Fruit fly (Drosophila melanogaster): ENCODE results near the gene CycE.
"Not testable (repeated sequence)": the region's sequence is repeated elsewhere in the genome, so short reads cannot be mapped to it uniquely, and the experiment has no call there.

CycE gene

dm6 chr2L:15750523-15751258, 2.7 kb upstream of the CycE start, which contains the start of gene ND-B17:
Gene ND-B17, minus strand, starts transcription at chr2L:15751078.
- TF ChIP-seq noc (tag; optimal IDR thresholded peaks at IDR 0.05): no peak

dm6 chr2L:15749313-15749712, 1.4 kb upstream of the CycE start:
- no peak for TF ChIP-seq noc (tag; optimal IDR thresholded peaks at IDR 0.05)

dm6 chr2L:15748261-15748553, 257 bp upstream of the CycE start:
- no peak for TF ChIP-seq noc (tag; optimal IDR thresholded peaks at IDR 0.05)

DNA sequence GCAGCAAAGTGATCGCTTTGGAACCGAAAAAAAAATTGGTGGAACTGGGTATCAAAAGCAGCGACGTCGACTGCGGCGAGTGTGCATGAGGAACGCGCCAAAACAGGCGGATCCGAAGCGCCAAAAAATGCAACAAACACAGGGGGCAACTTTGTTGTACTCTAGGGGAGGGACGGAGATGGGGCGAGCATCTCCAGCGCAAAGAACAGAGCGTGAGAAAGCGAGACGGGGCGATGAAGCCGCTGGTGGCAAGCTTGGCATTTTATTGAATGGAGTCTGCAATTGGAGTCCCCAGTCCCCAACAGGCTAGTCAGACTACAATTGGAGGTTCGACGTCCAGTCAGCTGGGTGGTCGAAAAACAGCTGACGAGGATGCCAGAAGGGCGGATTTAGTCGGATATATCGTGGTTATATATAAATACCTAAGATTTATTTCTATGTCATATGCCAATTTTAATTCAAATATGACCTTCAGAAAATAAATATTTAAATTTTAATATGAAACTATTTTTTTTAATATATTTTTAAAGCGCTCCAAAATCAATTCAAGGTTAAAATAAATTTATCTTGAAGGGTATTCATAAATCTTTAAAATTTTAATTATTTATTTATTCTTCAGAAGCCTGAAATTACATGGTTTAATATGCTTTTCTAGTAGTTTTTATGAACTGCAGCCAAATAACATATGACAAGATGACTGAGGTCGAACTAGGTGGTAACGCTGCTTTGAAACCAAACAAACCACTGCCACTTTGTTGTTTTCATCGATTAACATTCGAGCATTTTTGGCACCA, 1.2 kb downstream of the CycE start:
- TF ChIP-seq noc (tag; optimal IDR thresholded peaks at IDR 0.05): peak; percentile 93

DNA sequence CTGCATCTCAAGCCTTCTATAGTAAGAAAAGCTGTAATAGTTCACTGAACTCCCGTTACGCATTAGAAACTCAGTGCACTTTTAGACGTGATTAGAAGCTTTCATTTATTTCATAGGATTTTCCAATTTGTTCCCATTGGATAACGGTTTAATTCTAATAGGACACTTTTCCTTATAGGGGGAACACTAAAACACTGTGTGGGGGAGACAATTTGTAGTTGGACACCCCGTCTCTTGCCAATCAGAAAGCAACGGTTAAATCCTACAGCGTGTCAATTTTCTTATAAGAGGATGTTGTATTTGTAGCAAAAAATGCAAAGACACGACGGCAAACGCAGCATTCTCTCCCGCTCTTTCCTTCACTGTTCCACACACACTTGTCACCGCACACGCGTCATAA, 2.0 kb downstream of the CycE start:
- no peak for TF ChIP-seq noc (tag; optimal IDR thresholded peaks at IDR 0.05)

dm6 chr2L:15745036-15745854, 2.7 kb downstream of the CycE start:
- TF ChIP-seq noc (tag; optimal IDR thresholded peaks at IDR 0.05): no peak

dm6 chr2L:15743578-15743977, 4.4 kb downstream of the CycE start:
- no peak for TF ChIP-seq noc (tag; optimal IDR thresholded peaks at IDR 0.05)

dm6 chr2L:15742976-15743375, 5.0 kb downstream of the CycE start:
- TF ChIP-seq noc (tag; optimal IDR thresholded peaks at IDR 0.05): no peak

dm6 chr2L:15741418-15741817, 6.5 kb downstream of the CycE start:
- TF ChIP-seq noc (tag; optimal IDR thresholded peaks at IDR 0.05): no peak

dm6 chr2L:15740918-15741317, 7.0 kb downstream of the CycE start:
- TF ChIP-seq noc (tag; optimal IDR thresholded peaks at IDR 0.05): no peak

dm6 chr2L:15735918-15736317, 12.0 kb downstream of the CycE start:
- TF ChIP-seq noc (tag; optimal IDR thresholded peaks at IDR 0.05): no peak

dm6 chr2L:15731687-15732086, 16.3 kb downstream of the CycE start:
- TF ChIP-seq noc (tag; optimal IDR thresholded peaks at IDR 0.05): no peak

dm6 chr2L:15718172-15718571, 29.8 kb downstream of the CycE start, which contains the start of gene stol:
Gene stol, minus strand, starts transcription at chr2L:15718272.
- TF ChIP-seq noc (tag; optimal IDR thresholded peaks at IDR 0.05): not testable (repeated sequence)

DNA sequence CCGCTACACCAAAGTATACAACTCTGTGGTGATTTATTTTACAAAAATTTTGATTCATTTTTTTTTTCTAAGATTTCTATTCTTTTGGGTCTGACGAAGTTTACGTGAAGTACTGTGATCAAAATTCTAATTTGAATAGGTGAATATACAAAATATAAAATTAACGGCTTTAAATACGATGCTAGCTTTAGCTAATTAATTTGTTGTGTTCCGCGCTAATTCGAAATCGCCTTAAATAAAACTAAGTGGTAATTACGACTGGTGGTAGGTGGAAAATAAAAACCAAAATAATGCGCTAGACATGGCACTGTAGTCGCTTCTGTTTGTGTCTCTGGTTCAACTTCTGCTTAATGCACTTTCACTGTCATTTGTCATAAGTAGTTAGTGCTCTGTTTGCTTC, 37.0 kb downstream of the CycE start, which contains the start of gene CG43924:
Gene CG43924, minus strand, starts transcription at position 101 of the 400 bp plus-strand sequence.
- not testable (repeated sequence) for TF ChIP-seq noc (tag; optimal IDR thresholded peaks at IDR 0.05)

DNA sequence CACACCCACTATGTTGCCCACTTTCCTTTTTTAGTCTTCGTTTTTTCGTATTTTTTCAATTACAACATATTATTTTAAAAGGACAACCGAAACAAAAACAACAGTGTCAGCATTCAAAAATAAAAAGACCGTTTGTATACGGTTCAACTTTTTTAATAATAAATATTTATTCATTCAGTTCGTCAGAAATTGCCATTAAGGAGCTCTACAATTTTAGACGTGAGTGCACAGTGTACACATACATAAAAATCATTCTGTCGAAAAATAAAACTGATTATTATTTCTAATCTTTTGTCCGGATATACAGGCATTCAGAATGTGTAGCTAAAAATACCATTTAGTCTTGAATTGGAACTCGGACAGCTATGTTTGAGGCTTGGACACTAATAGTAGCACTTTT, 43.1 kb downstream of the CycE start, which contains the start of gene CG31827:
Gene CG31827, plus strand, starts transcription at position 301 of the 400 bp plus-strand sequence.
- not testable (repeated sequence) for TF ChIP-seq noc (tag; optimal IDR thresholded peaks at IDR 0.05)

DNA sequence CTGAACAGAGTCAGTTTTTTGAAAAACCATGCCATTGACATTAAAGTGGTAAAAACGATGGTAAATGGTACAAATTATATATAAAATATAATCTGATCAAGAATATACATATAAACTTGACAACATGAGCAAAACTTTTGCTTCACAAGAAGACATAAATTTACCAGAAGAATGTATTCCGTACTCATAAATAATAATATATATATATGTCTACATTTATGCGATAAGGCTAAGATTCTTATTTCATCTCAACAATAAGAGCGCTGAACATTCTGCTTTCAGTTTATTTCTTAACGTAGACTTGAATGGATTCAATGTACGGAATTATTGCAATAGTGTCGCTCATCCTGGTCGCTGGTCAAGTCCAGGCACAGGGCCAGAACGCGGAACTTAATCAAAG, 52.2 kb downstream of the CycE start, which contains the start of gene CG31780:
Gene CG31780, plus strand, starts transcription at position 301 of the 400 bp plus-strand sequence.
- TF ChIP-seq noc (tag; optimal IDR thresholded peaks at IDR 0.05): not testable (repeated sequence)

All from whole organism, larva.